Worm (Caenorhabditis elegans) whole organism, L2 larva: Measurements from ENCODE around the gene C56A3.4.

Experiments
- aly-2 ChIP-seq: fragments of 150-350 bp; optimal IDR thresholded peaks from 2 replicates; lab custom pipeline; 2014; ENCODE audit warnings: missing biosample characterization, missing genetic modification characterization
- blmp-1 ChIP-seq: sonication (generic microtip); optimal IDR thresholded peaks from 2 replicates; lab custom pipeline; 2017; ENCODE audit warnings: missing genetic modification characterization, mild to moderate bottlenecking, missing compliant biosample characterization, antibody characterized with exemption, moderate library complexity; ENCODE audit not compliant: insufficient read depth
- lin-39 ChIP-seq: fragments of 150-350 bp; optimal IDR thresholded peaks from 2 replicates; lab custom pipeline; 2014; ENCODE audit warnings: missing biosample characterization, missing genetic modification reagents, missing genetic modification characterization
- lsy-2 ChIP-seq, 2 experiments: fragments of 150-350 bp in 1 of 2; sonication (generic microtip) in 1 of 2; optimal IDR thresholded peaks; 2 replicates each; lab custom pipeline; 2014 to 2017; ENCODE audit warnings: missing biosample characterization in 2 of 2, missing genetic modification characterization in 2 of 2
- nhr-12 ChIP-seq: fragments of 150-350 bp; optimal IDR thresholded peaks from 2 replicates; lab custom pipeline; 2014; ENCODE audit warnings: missing biosample characterization, missing genetic modification characterization
- nhr-23 ChIP-seq: fragments of 150-350 bp; optimal IDR thresholded peaks from 2 replicates; lab custom pipeline; 2014; ENCODE audit warnings: missing biosample characterization, missing genetic modification reagents, missing genetic modification characterization
- nhr-6 ChIP-seq: fragments of 150-350 bp; optimal IDR thresholded peaks from 2 replicates; lab custom pipeline; 2014; ENCODE audit warnings: missing biosample characterization, missing genetic modification characterization
- peb-1 ChIP-seq: fragments of 150-350 bp; optimal IDR thresholded peaks from 2 replicates; lab custom pipeline; 2014; ENCODE audit warnings: missing biosample characterization, missing genetic modification characterization
- skn-1 ChIP-seq: sonication (generic microtip); optimal IDR thresholded peaks from 2 replicates; lab custom pipeline; 2017; ENCODE audit warnings: missing biosample characterization, missing genetic modification characterization
- unc-39 ChIP-seq: fragments of 150-350 bp; optimal IDR thresholded peaks from 2 replicates; lab custom pipeline; 2014; ENCODE audit warnings: missing biosample characterization, missing genetic modification characterization
- ztf-4 ChIP-seq: fragments of 150-350 bp; optimal IDR thresholded peaks from 2 replicates; lab custom pipeline; 2014; ENCODE audit warnings: missing biosample characterization, missing genetic modification characterization

DNA sequence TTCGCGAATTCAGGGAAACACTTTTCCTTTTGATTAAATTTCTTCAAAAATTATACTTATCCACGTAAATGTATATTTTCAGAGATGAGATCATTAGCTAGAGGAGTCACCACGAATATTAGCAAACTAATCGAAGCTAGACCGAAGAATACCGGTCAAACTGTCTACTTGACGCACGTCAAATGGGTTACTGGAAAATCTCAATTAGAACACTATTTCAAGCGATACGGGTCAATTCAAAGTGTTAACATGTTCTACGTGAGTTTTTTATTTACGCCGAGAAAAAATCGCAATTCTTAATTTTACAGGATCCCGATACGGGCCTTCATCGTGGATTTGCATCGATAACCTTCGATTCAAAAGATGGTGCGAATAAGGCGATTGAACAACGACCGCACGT is 14.2 kb upstream of the C56A3.4 start, which contains the start of gene slrp-1:
- TF ChIP-seq blmp-1, result no peak
- TF ChIP-seq nhr-12 (tag; lab: Kevin White, UChicago), result no peak
- no peak for TF ChIP-seq nhr-23
- no peak for TF ChIP-seq lin-39
- TF ChIP-seq unc-39, result no peak
- no peak for TF ChIP-seq skn-1 (tag; lab: Kevin White, UChicago)
- TF ChIP-seq ztf-4 (tag; lab: Kevin White, UChicago), result no peak
- no peak for TF ChIP-seq peb-1
- no peak for TF ChIP-seq lsy-2 (tag; optimal IDR thresholded peaks at IDR 0.05; lab: Kevin White, UChicago)
- TF ChIP-seq aly-2 (tag; lab: Kevin White, UChicago), result no peak
- TF ChIP-seq nhr-6 (tag; lab: Kevin White, UChicago), result no peak
